Worm (Caenorhabditis elegans): ENCODE measurements around the gene T22C8.4.

DNA sequence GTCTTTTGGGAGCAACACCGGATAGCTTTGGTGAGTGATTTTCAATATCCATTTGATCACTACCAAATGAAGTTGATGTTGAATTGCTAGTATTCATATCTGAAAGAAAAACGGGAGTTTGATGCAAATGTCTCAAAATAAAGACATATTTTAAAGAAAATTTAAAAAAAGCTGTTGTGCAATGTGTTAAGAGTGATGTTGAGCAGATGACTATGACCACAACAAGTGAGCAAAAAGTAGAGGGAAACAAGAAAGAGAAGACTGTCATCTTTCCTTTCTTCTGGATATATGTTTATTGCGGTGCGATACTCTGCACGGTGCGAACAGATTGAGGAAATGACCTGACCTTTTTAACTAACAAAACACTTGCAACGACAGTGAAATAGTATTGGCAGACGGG is at the start of gene T22C8.4:
- no peak for TF ChIP-seq nhr-76 (tag; optimal IDR thresholded peaks at IDR 0.05)
- no peak for TF ChIP-seq egl-5 (tag; optimal IDR thresholded peaks at IDR 0.05)
- TF ChIP-seq elt-2 (tag; optimal IDR thresholded peaks at IDR 0.05) = no peak
- no peak for TF ChIP-seq nhr-25 (tag; optimal IDR thresholded peaks at IDR 0.05)
- no peak for TF ChIP-seq nhr-28 (tag; optimal IDR thresholded peaks at IDR 0.05)
- TF ChIP-seq unc-39 (tag; optimal IDR thresholded peaks at IDR 0.05) = no peak
- no peak for TF ChIP-seq sea-2 (GFP tag; optimal IDR thresholded peaks at IDR 0.05)
- no peak for TF ChIP-seq nhr-77 (tag; optimal IDR thresholded peaks at IDR 0.05)
- TF ChIP-seq snpc-4 (tag; optimal IDR thresholded peaks at IDR 0.05) = no peak
- no peak for TF ChIP-seq mdl-1 (tag; optimal IDR thresholded peaks at IDR 0.05)
